Fruit fly (Drosophila melanogaster) whole organism, embryonic: ENCODE measurements around the gene CG10031.

Experiments used
- CG10267 ChIP-seq: fragments of 200-800 bp; sonication (Bioruptor generic); optimal IDR thresholded peaks from 2 replicates; lab custom pipeline; 2018; ENCODE audit warnings: missing biosample characterization, mild to moderate bottlenecking, missing genetic modification characterization, moderate library complexity
- CG10366 ChIP-seq: fragments of 200-800 bp; sonication (Bioruptor generic); IDR thresholded peaks from 2 replicates; pipeline ENCODE4 v1.3.6; 2022; ENCODE audit warnings: missing biosample characterization, missing genetic modification characterization
- CG11398 ChIP-seq: fragments of 200-800 bp; sonication (Bioruptor generic); optimal IDR thresholded peaks from 2 replicates; lab custom pipeline; 2016; ENCODE audit warnings: missing biosample characterization, missing genetic modification characterization
- CG11456 ChIP-seq: fragments of 200-800 bp; sonication (Bioruptor generic); IDR thresholded peaks from 3 replicates; pipeline ENCODE4 v1.3.6; 2022; ENCODE audit warnings: missing biosample characterization, missing genetic modification characterization
- CG13775 ChIP-seq: fragments of 200-800 bp; sonication (Bioruptor generic); optimal IDR thresholded peaks from 3 replicates; lab custom pipeline; 2017; ENCODE audit warnings: missing biosample characterization, mild to moderate bottlenecking, missing genetic modification characterization
- CG14014 ChIP-seq: fragments of 200-800 bp; sonication (Bioruptor generic); IDR thresholded peaks from 2 replicates; pipeline ENCODE4 v1.3.6; 2022; ENCODE audit warnings: missing biosample characterization, missing genetic modification characterization
- CG1603 ChIP-seq: fragments of 200-800 bp; sonication (Bioruptor generic); optimal IDR thresholded peaks from 2 replicates; lab custom pipeline; 2019; ENCODE audit warnings: missing biosample characterization, mild to moderate bottlenecking, missing genetic modification characterization, moderate library complexity
- CG16815 ChIP-seq: fragments of 200-800 bp; sonication (Bioruptor generic); optimal IDR thresholded peaks from 3 replicates; lab custom pipeline; 2017; ENCODE audit warnings: missing biosample characterization, mild to moderate bottlenecking, missing genetic modification characterization
- CG1832 ChIP-seq: fragments of 200-800 bp; sonication (Bioruptor generic); optimal IDR thresholded peaks from 2 replicates; lab custom pipeline; 2017; ENCODE audit warnings: missing biosample characterization, mild to moderate bottlenecking, missing genetic modification characterization, inconsistent platforms
- CG18476 ChIP-seq: fragments of 200-800 bp; sonication (Bioruptor generic); optimal IDR thresholded peaks from 2 replicates; lab custom pipeline; 2016; ENCODE audit warnings: missing biosample characterization, mild to moderate bottlenecking, missing genetic modification characterization
- CG2678 ChIP-seq: fragments of 200-800 bp; sonication (Bioruptor generic); optimal IDR thresholded peaks from 3 replicates; lab custom pipeline; 2019; ENCODE audit warnings: missing biosample characterization, mild to moderate bottlenecking, missing genetic modification characterization, moderate library complexity
- CG2712 ChIP-seq: fragments of 200-800 bp; optimal IDR thresholded peaks from 3 replicates; lab custom pipeline; 2019; ENCODE audit warnings: missing biosample characterization, mild to moderate bottlenecking, missing genetic modification characterization, moderate library complexity
- CG6254 ChIP-seq: fragments of 200-800 bp; sonication (Bioruptor generic); optimal IDR thresholded peaks from 3 replicates; lab custom pipeline; 2017; ENCODE audit warnings: mild to moderate bottlenecking, missing biosample characterization, missing genetic modification reagents, missing genetic modification characterization
- CG6272 ChIP-seq: fragments of 200-800 bp; sonication (Bioruptor generic); IDR thresholded peaks from 2 replicates; pipeline ENCODE4 v1.3.6; 2022; ENCODE audit warnings: missing biosample characterization, missing genetic modification characterization
- CG6765 ChIP-seq: fragments of 200-800 bp; sonication (Bioruptor generic); optimal IDR thresholded peaks from 3 replicates; lab custom pipeline; 2017; ENCODE audit warnings: missing biosample characterization, mild to moderate bottlenecking, missing genetic modification characterization
- CG8089 ChIP-seq: fragments of 200-800 bp; sonication (Bioruptor generic); optimal IDR thresholded peaks from 3 replicates; lab custom pipeline; 2016; ENCODE audit warnings: missing biosample characterization, missing genetic modification characterization
- CG8290 ChIP-seq, 3 experiments: fragments of 200-800 bp; sonication (Bioruptor generic); optimal IDR thresholded peaks; 2 replicates each; lab custom pipeline; 2016 to 2019; ENCODE audit warnings: missing biosample characterization in 3 of 3, missing genetic modification characterization in 3 of 3, mild to moderate bottlenecking in 2 of 3, moderate library complexity in 1 of 3
- CTCF ChIP-seq: fragments of 200-800 bp; sonication (Bioruptor generic); optimal IDR thresholded peaks from 2 replicates; lab custom pipeline; 2017; ENCODE audit warnings: missing biosample characterization, mild to moderate bottlenecking, missing genetic modification characterization, moderate library complexity
- Dad ChIP-seq: fragments of 200-800 bp; sonication (Bioruptor generic); optimal IDR thresholded peaks from 3 replicates; lab custom pipeline; 2016; ENCODE audit warnings: missing biosample characterization, missing genetic modification characterization
- E2f1 ChIP-seq: fragments of 200-800 bp; sonication (Bioruptor generic); IDR thresholded peaks from 2 replicates; pipeline ENCODE4 v1.3.6; 2022; ENCODE audit warnings: missing biosample characterization, missing genetic modification characterization
- HLH54F ChIP-seq: fragments of 200-800 bp; sonication (Bioruptor generic); optimal IDR thresholded peaks from 3 replicates; lab custom pipeline; 2016; ENCODE audit warnings: missing biosample characterization, missing genetic modification characterization
- Hmr ChIP-seq: fragments of 200-800 bp; sonication (Bioruptor generic); optimal IDR thresholded peaks from 3 replicates; lab custom pipeline; 2017; ENCODE audit warnings: mild to moderate bottlenecking, missing biosample characterization, missing genetic modification reagents, missing genetic modification characterization
- Hr39 ChIP-seq: fragments of >200 bp; optimal IDR thresholded peaks from 2 replicates; lab custom pipeline; 2017
- Hsf ChIP-seq: fragments of 200-800 bp; sonication (Bioruptor generic); optimal IDR thresholded peaks from 3 replicates; lab custom pipeline; 2016; ENCODE audit warnings: missing biosample characterization, missing genetic modification characterization
- MBD-R2 ChIP-seq: fragments of 200-800 bp; sonication (Bioruptor generic); IDR thresholded peaks from 2 replicates; pipeline ENCODE4 v1.3.6; 2022; ENCODE audit warnings: missing biosample characterization, missing genetic modification characterization
- Mad ChIP-seq: fragments of 200-800 bp; sonication (Bioruptor generic); optimal IDR thresholded peaks from 2 replicates; lab custom pipeline; 2016; ENCODE audit warnings: missing biosample characterization, missing genetic modification characterization
- Nf-YB ChIP-seq: fragments of 200-800 bp; sonication (Bioruptor generic); optimal IDR thresholded peaks from 3 replicates; lab custom pipeline; 2019; ENCODE audit warnings: missing biosample characterization, mild to moderate bottlenecking, missing genetic modification characterization, moderate library complexity
- Oaz ChIP-seq: fragments of 200-800 bp; sonication (Bioruptor generic); IDR thresholded peaks from 2 replicates; pipeline ENCODE4 v1.3.6; 2022; ENCODE audit warnings: missing biosample characterization, missing genetic modification characterization
- Sry-δ ChIP-seq: fragments of 200-800 bp; sonication (Bioruptor generic); optimal IDR thresholded peaks from 2 replicates; lab custom pipeline; 2016; ENCODE audit warnings: missing biosample characterization, missing genetic modification characterization
- Usf ChIP-seq: fragments of 200-800 bp; sonication (Bioruptor generic); optimal IDR thresholded peaks from 2 replicates; lab custom pipeline; 2017; ENCODE audit warnings: missing genotype, missing biosample characterization, missing genetic modification characterization
- Xrp1 ChIP-seq: fragments of 200-800 bp; sonication (Bioruptor generic); IDR thresholded peaks from 2 replicates; pipeline ENCODE4 v1.3.6; 2022; ENCODE audit warnings: missing biosample characterization, missing genetic modification characterization
- br ChIP-seq: fragments of >200 bp; optimal IDR thresholded peaks from 2 replicates; lab custom pipeline; 2017
- cwo ChIP-seq: fragments of 200-800 bp; sonication (Bioruptor generic); optimal IDR thresholded peaks from 3 replicates; lab custom pipeline; 2017; ENCODE audit warnings: missing biosample characterization, missing genetic modification characterization, mild to moderate bottlenecking, moderate library complexity, missing genetic modification reagents
- gcm2 ChIP-seq: fragments of 200-800 bp; sonication (Bioruptor generic); optimal IDR thresholded peaks from 2 replicates; lab custom pipeline; 2016; ENCODE audit warnings: missing biosample characterization, missing genetic modification characterization
- gro ChIP-seq: fragments of 200-800 bp; sonication (Bioruptor generic); optimal IDR thresholded peaks from 2 replicates; lab custom pipeline; 2016; ENCODE audit warnings: missing biosample characterization, missing genetic modification characterization
- gt ChIP-seq: fragments of 200-800 bp; sonication (Bioruptor generic); IDR thresholded peaks from 2 replicates; pipeline ENCODE4 v1.3.6; 2022; ENCODE audit warnings: missing biosample characterization, missing genetic modification characterization
- her ChIP-seq: fragments of 200-800 bp; sonication (Bioruptor generic); optimal IDR thresholded peaks from 2 replicates; lab custom pipeline; 2016; ENCODE audit warnings: missing biosample characterization, missing genetic modification characterization
- insv ChIP-seq, 2 experiments: fragments of 200-800 bp; sonication (Bioruptor generic); optimal IDR thresholded peaks; 3 replicates each; lab custom pipeline; 2016 to 2018; ENCODE audit warnings: missing biosample characterization in 2 of 2, missing genetic modification characterization in 2 of 2
- kay ChIP-seq: fragments of 200-800 bp; sonication (Bioruptor generic); optimal IDR thresholded peaks from 2 replicates; lab custom pipeline; 2016; ENCODE audit warnings: missing biosample characterization, missing genetic modification characterization
- kni ChIP-seq: fragments of 200-800 bp; sonication (Bioruptor generic); optimal IDR thresholded peaks from 3 replicates; lab custom pipeline; 2017; ENCODE audit warnings: mild to moderate bottlenecking, missing biosample characterization, missing genetic modification reagents, missing genetic modification characterization
- lmd ChIP-seq: fragments of 200-800 bp; sonication (Bioruptor generic); IDR thresholded peaks from 2 replicates; pipeline ENCODE4 v1.3.6; 2022; ENCODE audit warnings: missing biosample characterization, missing genetic modification characterization
- luna ChIP-seq: fragments of 200-800 bp; sonication (Bioruptor generic); optimal IDR thresholded peaks from 2 replicates; lab custom pipeline; 2016; ENCODE audit warnings: missing biosample characterization, missing genetic modification characterization
- odd ChIP-seq: fragments of 200-800 bp; sonication (Bioruptor generic); optimal IDR thresholded peaks from 2 replicates; lab custom pipeline; 2017; ENCODE audit warnings: missing biosample characterization, mild to moderate bottlenecking, missing genetic modification characterization
- pho ChIP-seq: fragments of 200-800 bp; sonication (Bioruptor generic); optimal IDR thresholded peaks from 2 replicates; lab custom pipeline; 2016; ENCODE audit warnings: missing biosample characterization, missing genetic modification characterization
- psq ChIP-seq: fragments of 200-800 bp; sonication (Bioruptor generic); optimal IDR thresholded peaks from 2 replicates; lab custom pipeline; 2017; ENCODE audit warnings: missing biosample characterization, missing genetic modification characterization
- so ChIP-seq: fragments of 200-800 bp; sonication (Bioruptor generic); IDR thresholded peaks from 3 replicates; pipeline ENCODE4 v1.3.6; 2022; ENCODE audit warnings: missing biosample characterization, missing genetic modification characterization
- sqz ChIP-seq: fragments of 200-800 bp; sonication (Bioruptor generic); optimal IDR thresholded peaks from 3 replicates; lab custom pipeline; 2018; ENCODE audit warnings: missing biosample characterization, mild to moderate bottlenecking, missing genetic modification characterization
- tap ChIP-seq: fragments of 200-800 bp; optimal IDR thresholded peaks from 3 replicates; lab custom pipeline; 2019; ENCODE audit warnings: missing biosample characterization, mild to moderate bottlenecking, missing genetic modification characterization, moderate library complexity
- tup ChIP-seq: fragments of 200-800 bp; sonication (Bioruptor generic); optimal IDR thresholded peaks from 2 replicates; lab custom pipeline; 2016; ENCODE audit warnings: missing biosample characterization, mild to moderate bottlenecking, missing genetic modification characterization, moderate library complexity
- wek ChIP-seq: fragments of 200-800 bp; sonication (Bioruptor generic); optimal IDR thresholded peaks from 3 replicates; lab custom pipeline; 2018; ENCODE audit warnings: missing biosample characterization, mild to moderate bottlenecking, missing genetic modification characterization, moderate library complexity
- zen2 ChIP-seq: fragments of 200-800 bp; sonication (Bioruptor generic); IDR thresholded peaks from 3 replicates; pipeline ENCODE4 v1.3.6; 2022; ENCODE audit warnings: missing biosample characterization, missing genetic modification characterization; ENCODE audit not compliant: partially characterized antibody
- zfh1 ChIP-seq: fragments of 200-800 bp; sonication (Bioruptor generic); IDR thresholded peaks from 3 replicates; pipeline ENCODE4 v1.3.6; 2022; ENCODE audit warnings: missing biosample characterization, missing genetic modification characterization

CG10031 gene

DNA sequence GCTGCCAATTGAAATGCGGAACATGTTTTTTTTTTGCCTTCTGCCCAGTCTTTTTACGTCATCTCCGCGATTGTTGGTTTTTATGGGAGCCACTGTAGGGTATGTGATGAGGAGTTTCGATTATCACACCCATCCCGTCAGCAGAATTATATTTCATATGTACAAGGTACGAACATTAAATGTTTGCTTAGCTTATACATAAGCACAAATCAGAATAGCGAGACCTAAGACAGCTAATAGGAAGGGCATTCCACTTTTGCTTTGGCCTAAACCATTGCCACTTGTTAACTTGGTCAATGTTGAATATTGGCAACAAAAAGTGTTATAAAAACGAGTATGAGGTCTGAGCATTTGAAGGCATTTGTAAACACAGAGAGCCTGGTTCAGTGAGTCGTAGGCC is 4.4 kb upstream of the CG10031 start, which contains the start of gene CG2816 (continued):
- TF ChIP-seq Hmr (GFP tag; lab: Kevin White, UChicago) (peak; percentile 80), CG11398 (no peak), MBD-R2 (peak; percentile 18; the same call in 1 of the 2 replicates), zen2 (no peak), lmd (GFP tag; lab: Robert Waterston, UW) (peak; percentile 92), Oaz (GFP tag; lab: Robert Waterston, UW) (peak; percentile 54; the same call in 1 of the 2 replicates), Xrp1 (GFP tag; lab: Robert Waterston, UW) (no peak), CG16815 (GFP tag; lab: Kevin White, UChicago) (peak; percentile 56), CG6765 (GFP tag; lab: Kevin White, UChicago) (no peak), gt (GFP tag; lab: Robert Waterston, UW) (no peak), tup (GFP tag; lab: Kevin White, UChicago) (no peak), Mad (GFP tag; lab: Kevin White, UChicago) (peak; percentile 11), CG8089 (GFP tag; lab: Kevin White, UChicago) (peak; percentile 22), sqz (GFP tag; lab: Kevin White, UChicago) (no peak), CG2712 (tag; lab: Kevin White, UChicago) (no peak), wek (no peak), tap (tag; lab: Kevin White, UChicago) (peak; percentile 24), CG14014 (GFP tag; lab: Robert Waterston, UW) (peak; percentile 92), pho (GFP tag; lab: Kevin White, UChicago) (peak; percentile 88), gcm2 (no peak), CG13775 (GFP tag; lab: Kevin White, UChicago) (peak; percentile 26), gro (GFP tag; lab: Kevin White, UChicago) (peak; percentile 96), CG1603 (tag; lab: Kevin White, UChicago) (peak; percentile 51), CG8290 (GFP tag; optimal IDR thresholded peaks at IDR 0.05; lab: Kevin White, UChicago) (no peak), CG8290 (tag; optimal IDR thresholded peaks at IDR 0.05; lab: Kevin White, UChicago) (peak in 1 of 2 experiments; percentile 83), Hsf (peak; percentile 12), Sry-δ (GFP tag; lab: Kevin White, UChicago) (no peak), br (no peak), CG1832 (GFP tag; lab: Kevin White, UChicago) (no peak), CG6254 (no peak), CG18476 (no peak), insv (GFP tag; optimal IDR thresholded peaks at IDR 0.05; lab: Kevin White, UChicago) (no peak), odd (GFP tag; lab: Kevin White, UChicago) (no peak), CG10267 (peak; percentile 19), CG6272 (GFP tag; lab: Robert Waterston, UW) (no peak), HLH54F (GFP tag; lab: Kevin White, UChicago) (peak; percentile 72), so (GFP tag; lab: Robert Waterston, UW) (no peak), cwo (GFP tag; lab: Kevin White, UChicago) (peak; percentile 18), psq (peak; percentile 18), kay (peak; percentile 53), CG2678 (tag; lab: Kevin White, UChicago) (peak; percentile 66), luna (GFP tag; lab: Kevin White, UChicago) (peak; percentile 80), CTCF (no peak), CG11456 (GFP tag; lab: Robert Waterston, UW) (peak; percentile 95; the same call in 2 of the 3 replicates), Nf-YB (GFP tag; lab: Kevin White, UChicago) (no peak), Usf (GFP tag; lab: Kevin White, UChicago) (peak; percentile 72), Dad (peak; percentile 2), CG10366 (GFP tag; lab: Robert Waterston, UW) (peak; percentile 49; the same call in 1 of the 2 replicates), kni (GFP tag; lab: Kevin White, UChicago) (no peak), Hr39 (lab: Kevin White, UChicago) (no peak), zfh1 (GFP tag; lab: Robert Waterston, UW) (peak; percentile 65; the same call in 2 of the 3 replicates), E2f1 (GFP tag; lab: Robert Waterston, UW) (0 out of 2 replicates have a peak, but pooled peaks have one; percentile 33), her (GFP tag; lab: Kevin White, UChicago) (peak; percentile 84)
